Fruit fly (Drosophila melanogaster): Measurements from ENCODE around the gene CG5011.

The CG5011 gene

dm6 chr2L:1199166-1199565 is 1.3 kb upstream of the CG5011 start, which contains the start of the genes CG5139 and CG43348:
CG5139 (minus strand) TSS chr2L:1199266.
CG43348 (plus strand) TSS chr2L:1199412.
- TF ChIP-seq jing (GFP tag; optimal IDR thresholded peaks at IDR 0.05) (no peak), wdn (GFP tag; IDR thresholded peaks at IDR 0.05) (no peak), zfh1 (GFP tag; IDR thresholded peaks at IDR 0.05) (no peak), sug (tag; optimal IDR thresholded peaks at IDR 0.05) (peak; percentile 15), Hr39 (optimal IDR thresholded peaks at IDR 0.05) (peak; percentile 35)

DNA sequence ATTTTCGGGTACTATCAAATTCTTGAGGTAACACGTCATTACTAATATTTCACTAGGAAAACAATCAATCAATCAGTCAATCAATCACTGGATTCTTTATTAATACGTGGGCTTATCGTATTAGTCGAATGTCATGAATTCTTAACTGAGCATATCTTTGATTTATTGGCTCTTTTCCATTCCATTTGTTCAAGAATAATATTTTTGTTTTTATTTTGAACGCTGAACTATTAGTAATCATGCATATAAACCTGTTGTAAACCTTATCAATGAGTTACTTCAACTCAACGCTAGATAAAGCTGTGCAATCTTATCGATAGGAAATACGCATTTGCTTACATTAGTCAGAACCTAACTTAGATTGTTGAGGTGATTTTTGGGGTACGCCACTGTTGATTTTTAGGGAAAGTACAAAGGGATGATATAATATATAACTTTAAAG is 946 bp downstream of the CG5011 start:
- peak; percentile 14 for TF ChIP-seq CG2678 (tag; optimal IDR thresholded peaks at IDR 0.05)
- peak; percentile 91 for TF ChIP-seq CG8281 (tag; optimal IDR thresholded peaks at IDR 0.05)
- TF ChIP-seq BtbVII (GFP tag; optimal IDR thresholded peaks at IDR 0.05): peak; percentile 67
- peak; percentile 79 for TF ChIP-seq lab (GFP tag; optimal IDR thresholded peaks at IDR 0.05)
- peak in 1 of 2 experiments; percentile 1 for TF ChIP-seq Pdp1 (GFP tag; optimal IDR thresholded peaks at IDR 0.05)
- peak; percentile 21 for TF ChIP-seq CG15269 (tag; optimal IDR thresholded peaks at IDR 0.05)
- TF ChIP-seq CG11085 (GFP tag; IDR thresholded peaks at IDR 0.05): no peak
- no peak for TF ChIP-seq insv (GFP tag; optimal IDR thresholded peaks at IDR 0.05)
- 0 out of 2 replicates have a peak, but pooled peaks have one; percentile 24 for TF ChIP-seq sens-2 (GFP tag; IDR thresholded peaks at IDR 0.05)
- TF ChIP-seq grn (GFP tag; optimal IDR thresholded peaks at IDR 0.05): peak; percentile 79
- TF ChIP-seq sug (tag; optimal IDR thresholded peaks at IDR 0.05): peak; percentile 26
- no peak for TF ChIP-seq zen (tag; optimal IDR thresholded peaks at IDR 0.05)
- TF ChIP-seq CG34376 (GFP tag; optimal IDR thresholded peaks at IDR 0.05): peak; percentile 58
- TF ChIP-seq mirr (GFP tag; optimal IDR thresholded peaks at IDR 0.05): peak; percentile 60
- TF ChIP-seq nom (GFP tag; optimal IDR thresholded peaks at IDR 0.05): no peak
- TF ChIP-seq salm (tag; optimal IDR thresholded peaks at IDR 0.05): peak; percentile 81
- TF ChIP-seq sd (tag; optimal IDR thresholded peaks at IDR 0.05): peak; percentile 93
- 0 out of 2 replicates have a peak, but pooled peaks have one; percentile 55 for TF ChIP-seq GATAe (GFP tag; conservative IDR thresholded peaks at IDR 0.05)
- no peak for TF ChIP-seq dmrt11E (tag; optimal IDR thresholded peaks at IDR 0.05)
- peak; percentile 97 for TF ChIP-seq exex (tag; optimal IDR thresholded peaks at IDR 0.05)

dm6 chr2L:1202445-1202844 is 2.0 kb downstream of the CG5011 start:
- TF ChIP-seq CG11696 (GFP tag; IDR thresholded peaks at IDR 0.05) (peak; percentile 52), CG10274 (GFP tag; optimal IDR thresholded peaks at IDR 0.05) (no peak), Sin3A (optimal IDR thresholded peaks at IDR 0.05) (no peak), CG8359 (GFP tag; optimal IDR thresholded peaks at IDR 0.05; ENCODE audit: borderline replicate concordance) (no peak), Ets65A (GFP tag) (peak; percentile 51), HHEX (GFP tag; optimal IDR thresholded peaks at IDR 0.05) (no peak), tll (GFP tag; optimal IDR thresholded peaks at IDR 0.05) (no peak), exex (tag; optimal IDR thresholded peaks at IDR 0.05) (no peak), Med (GFP tag) (peak; percentile 15), row (GFP tag; IDR thresholded peaks at IDR 0.05) (0 out of 3 replicates have a peak, but pooled peaks have one; percentile 11), Mes4 (GFP tag; optimal IDR thresholded peaks at IDR 0.05) (no peak), CG10654 (GFP tag; optimal IDR thresholded peaks at IDR 0.05) (no peak), Poxn (GFP tag; IDR thresholded peaks at IDR 0.05) (0 out of 2 replicates have a peak, but pooled peaks have one; percentile 14), Xbp1 (GFP tag; optimal IDR thresholded peaks at IDR 0.05) (no peak), lab (GFP tag; optimal IDR thresholded peaks at IDR 0.05) (no peak), bab2 (GFP tag; optimal IDR thresholded peaks at IDR 0.05) (no peak), Pdp1 (GFP tag; optimal IDR thresholded peaks at IDR 0.05) (no peak), CG9932 (GFP tag; IDR thresholded peaks at IDR 0.05) (peak; percentile 8; the same call in 1 of the 2 replicates), dysf (GFP tag; IDR thresholded peaks at IDR 0.05) (no peak)

Data from whole organism, embryonic.